Worm (Caenorhabditis elegans): ENCODE data around the gene acl-1.
A peak's percentile ranks its signal among the peaks of the same experiment; 100 is the strongest.

Gene acl-1

DNA sequence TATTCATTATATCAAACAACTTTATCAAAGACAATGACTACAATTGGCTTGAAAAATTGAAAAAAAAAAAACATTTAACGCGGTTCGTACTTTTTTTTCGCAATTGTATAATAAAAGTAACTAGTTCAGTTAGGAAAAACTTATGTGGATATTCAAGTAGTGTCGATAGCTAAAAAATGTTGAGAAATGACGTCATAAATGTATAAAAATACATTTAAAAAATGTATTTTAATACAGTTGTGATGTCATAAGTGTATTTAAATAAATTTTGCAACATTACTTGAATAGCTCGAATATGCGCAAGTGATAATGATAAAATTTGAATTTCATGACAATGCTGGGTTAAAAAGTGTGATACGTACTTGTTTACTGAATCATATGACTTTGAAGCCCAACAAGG is 18.1 kb upstream of the acl-1 start:
- TF ChIP-seq ama-1 (optimal IDR thresholded peaks at IDR 0.05) (no peak), gmeb-1 (tag; optimal IDR thresholded peaks at IDR 0.05) (no peak), nhr-11 (tag; optimal IDR thresholded peaks at IDR 0.05) (no peak), nhr-12 (tag; optimal IDR thresholded peaks at IDR 0.05) (no peak)

DNA sequence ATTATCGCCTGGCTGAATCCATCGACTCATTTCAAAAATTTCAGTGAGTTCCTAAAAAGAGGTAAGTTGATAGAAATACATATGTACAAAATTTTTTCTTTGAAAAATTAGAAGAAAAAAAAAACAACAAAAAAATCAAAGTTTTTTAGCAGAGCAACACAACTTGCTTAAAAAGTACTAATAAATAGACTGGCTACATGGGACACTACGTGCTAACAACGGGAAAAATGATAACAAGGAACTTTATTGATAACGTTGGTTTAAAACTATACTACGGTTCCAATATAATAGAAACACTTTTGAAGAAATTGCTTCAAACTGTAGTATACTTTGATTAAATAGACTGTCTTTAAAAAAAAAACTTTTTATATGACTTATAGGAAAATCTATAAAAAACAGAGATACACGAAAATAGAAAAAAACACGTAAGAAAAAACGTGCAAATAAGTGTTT is 11.2 kb upstream of the acl-1 start, which contains the start of gene acox-1.6:
Gene acox-1.6, minus strand, starts transcription at position 51 of the 453 bp plus-strand sequence.
- TF ChIP-seq gmeb-1 (tag; optimal IDR thresholded peaks at IDR 0.05) (no peak), ztf-11 (tag; optimal IDR thresholded peaks at IDR 0.05) (no peak), fos-1 (tag; optimal IDR thresholded peaks at IDR 0.05) (peak; percentile 46)

- TF ChIP-seq gmeb-1 (tag; optimal IDR thresholded peaks at IDR 0.05) (peak; percentile 90), sma-9 (GFP tag; optimal IDR thresholded peaks at IDR 0.05) (peak; percentile 99), sma-9 (tag; optimal IDR thresholded peaks at IDR 0.05) (peak; percentile 63), nhr-21 (tag; optimal IDR thresholded peaks at IDR 0.05) (peak; percentile 99), ama-1 (optimal IDR thresholded peaks at IDR 0.05) (no peak), nhr-11 (tag; optimal IDR thresholded peaks at IDR 0.05) (peak; percentile 3), F13H6.1 (tag; optimal IDR thresholded peaks at IDR 0.05) (peak; percentile 99), nhr-6 (tag; optimal IDR thresholded peaks at IDR 0.05) (peak; percentile 95), ceh-16 (tag; optimal IDR thresholded peaks at IDR 0.05) (peak; percentile 98), snpc-4 (tag; optimal IDR thresholded peaks at IDR 0.05) (peak; percentile 91), lin-11 (tag; optimal IDR thresholded peaks at IDR 0.05) (peak; percentile 93), nhr-10 (tag; optimal IDR thresholded peaks at IDR 0.05) (peak; percentile 89), fos-1 (tag; optimal IDR thresholded peaks at IDR 0.05) (peak; percentile 99), peb-1 (tag; optimal IDR thresholded peaks at IDR 0.05) (peak; percentile 65), nhr-129 (tag; optimal IDR thresholded peaks at IDR 0.05) (peak; percentile 99), ztf-1 (GFP tag; conservative IDR thresholded peaks at IDR 0.05) (no peak), dmd-4 (tag; optimal IDR thresholded peaks at IDR 0.05) (no peak), Y55F3AM.14 (GFP tag; optimal IDR thresholded peaks at IDR 0.05) (peak; percentile 98), unc-39 (tag; optimal IDR thresholded peaks at IDR 0.05) (peak; percentile 78), ztf-11 (tag; optimal IDR thresholded peaks at IDR 0.05) (peak; percentile 53), unc-62 (GFP tag; optimal IDR thresholded peaks at IDR 0.05) (peak; percentile 71), C34F6.9 (tag; optimal IDR thresholded peaks at IDR 0.05) (peak; percentile 94), mbf-1 (tag; optimal IDR thresholded peaks at IDR 0.05) (peak; percentile 13), R02D3.7 (tag; optimal IDR thresholded peaks at IDR 0.05) (peak; percentile 73), ZK546.5 (tag; optimal IDR thresholded peaks at IDR 0.05) (peak; percentile 62), nhr-237 (tag; optimal IDR thresholded peaks at IDR 0.05) (peak; percentile 78), nhr-25 (tag; optimal IDR thresholded peaks at IDR 0.05) (peak; percentile 98), nhr-23 (tag; optimal IDR thresholded peaks at IDR 0.05) (no peak), zag-1 (tag; optimal IDR thresholded peaks at IDR 0.05) (peak; percentile 99), nhr-12 (tag; optimal IDR thresholded peaks at IDR 0.05) (no peak), aly-2 (tag; optimal IDR thresholded peaks at IDR 0.05) (no peak), elt-1 (tag; optimal IDR thresholded peaks at IDR 0.05) (no peak), lsy-2 (tag; optimal IDR thresholded peaks at IDR 0.05) (peak; percentile 99 to 100), sma-3 (GFP tag; optimal IDR thresholded peaks at IDR 0.05) (peak; percentile 99), nhr-77 (tag; optimal IDR thresholded peaks at IDR 0.05) (peak; percentile 91), crh-2 (tag; optimal IDR thresholded peaks at IDR 0.05) (peak; percentile 100), mab-5 (tag; optimal IDR thresholded peaks at IDR 0.05) (peak; percentile 90), mdl-1 (tag; optimal IDR thresholded peaks at IDR 0.05) (peak; percentile 96 to 97), egl-27 (tag; optimal IDR thresholded peaks at IDR 0.05) (peak; percentile 98), ceh-82 (tag; optimal IDR thresholded peaks at IDR 0.05) (peak; percentile 93), skn-1 (tag; optimal IDR thresholded peaks at IDR 0.05) (peak; percentile 64), elt-3 (tag; optimal IDR thresholded peaks at IDR 0.05) (no peak), blmp-1 (tag; optimal IDR thresholded peaks at IDR 0.05; ENCODE audit: insufficient read depth) (peak; percentile 82), alr-1 (tag; optimal IDR thresholded peaks at IDR 0.05) (no peak), lin-39 (tag; optimal IDR thresholded peaks at IDR 0.05) (peak; percentile 61), unc-55 (GFP tag; optimal IDR thresholded peaks at IDR 0.05) (peak; percentile 98), ztf-4 (tag; optimal IDR thresholded peaks at IDR 0.05) (peak; percentile 95), sem-4 (tag; optimal IDR thresholded peaks at IDR 0.05) (peak; percentile 99), lin-13 (GFP tag; optimal IDR thresholded peaks at IDR 0.05) (peak; percentile 98)
Measured at ce11 chrX:15841086-15841622, 8.5 kb upstream of the acl-1 start, which contains the start of gene serp-1.1. Gene serp-1.1 (plus strand): TSS chrX:15841572.
